Fruit fly (Drosophila melanogaster): ENCODE measurements around the gene spri.

The spri gene

DNA sequence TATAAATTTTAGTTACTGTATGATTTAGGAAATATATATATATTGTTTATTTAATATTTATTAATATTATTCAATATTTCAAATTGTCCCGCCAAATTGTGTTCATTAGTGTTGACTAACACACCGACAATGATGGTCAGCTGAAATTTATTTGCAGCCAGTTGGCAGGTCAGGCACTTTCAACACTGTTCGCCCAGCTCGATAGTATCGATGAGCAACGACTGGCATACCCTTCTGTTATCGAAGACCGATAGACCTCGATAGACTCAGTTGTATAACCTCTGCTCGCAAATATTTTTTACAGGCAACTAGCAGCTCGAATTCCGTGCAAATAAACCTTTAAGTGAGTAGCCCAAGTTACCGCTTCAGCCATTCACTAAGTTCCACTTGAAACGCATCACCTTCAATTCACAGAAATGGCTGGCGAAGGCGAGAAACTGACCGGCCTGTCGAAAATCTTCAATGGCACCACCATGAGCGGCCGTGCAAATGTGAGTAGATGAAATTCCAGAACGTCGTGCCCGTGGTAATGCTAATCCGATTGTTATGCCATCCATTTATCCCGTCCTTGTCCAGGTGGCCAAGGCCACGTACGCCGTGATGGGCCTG, 124.6 kb downstream of the spri start, which contains the start of gene Neb-cGP (continued):
- TF ChIP-seq CG14860 (GFP tag; IDR thresholded peaks at IDR 0.05; ENCODE audit: partially characterized antibody): peak; percentile 88
- TF ChIP-seq Camta (GFP tag; optimal IDR thresholded peaks at IDR 0.05): peak; percentile 16
- peak; percentile 58 for TF ChIP-seq CG4617 (GFP tag; optimal IDR thresholded peaks at IDR 0.05; ENCODE audit: borderline replicate concordance)
- peak; percentile 36 for TF ChIP-seq CG18262 (tag; optimal IDR thresholded peaks at IDR 0.05)
- TF ChIP-seq CG12942 (GFP tag; optimal IDR thresholded peaks at IDR 0.05): peak; percentile 52
- peak; percentile 44 for TF ChIP-seq dm (GFP tag; optimal IDR thresholded peaks at IDR 0.05)
- peak; percentile 52 for TF ChIP-seq CG15269 (tag; optimal IDR thresholded peaks at IDR 0.05)
- peak; percentile 69 for TF ChIP-seq gro (GFP tag; optimal IDR thresholded peaks at IDR 0.05)
- no peak for TF ChIP-seq bowl (GFP tag; IDR thresholded peaks at IDR 0.05)
- peak; percentile 2 for TF ChIP-seq CG3407 (GFP tag; optimal IDR thresholded peaks at IDR 0.05)
- peak; percentile 20 for TF ChIP-seq CG17802 (tag; optimal IDR thresholded peaks at IDR 0.05)
- peak; percentile 45 for TF ChIP-seq CG8924 (tag; optimal IDR thresholded peaks at IDR 0.05)
- peak; percentile 69 to 79 for TF ChIP-seq dpn (GFP tag; optimal IDR thresholded peaks at IDR 0.05)
- peak; percentile 34; the same call in 1 of the 3 replicates for TF ChIP-seq CG11560 (tag; IDR thresholded peaks at IDR 0.05)
- peak; percentile 8 for TF ChIP-seq odd (GFP tag; optimal IDR thresholded peaks at IDR 0.05)
- TF ChIP-seq jing (GFP tag; optimal IDR thresholded peaks at IDR 0.05): no peak
- peak; percentile 24 for TF ChIP-seq salm (tag; optimal IDR thresholded peaks at IDR 0.05)
- TF ChIP-seq ase (GFP tag; IDR thresholded peaks at IDR 0.05): no peak
- no peak for TF ChIP-seq Optix (GFP tag; IDR thresholded peaks at IDR 0.05)
- TF ChIP-seq org-1 (GFP tag; optimal IDR thresholded peaks at IDR 0.05): no peak
- peak; percentile 18 for TF ChIP-seq fu2 (GFP tag; optimal IDR thresholded peaks at IDR 0.05)
- TF ChIP-seq CkIIα-i1 (GFP tag; IDR thresholded peaks at IDR 0.05): no peak
- TF ChIP-seq CG1792 (GFP tag; optimal IDR thresholded peaks at IDR 0.05): no peak
- TF ChIP-seq CG9817 (tag; optimal IDR thresholded peaks at IDR 0.05): peak; percentile 68
- TF ChIP-seq Opbp (GFP tag; IDR thresholded peaks at IDR 0.05; ENCODE audit: partially characterized antibody): peak; percentile 95
- peak; percentile 41 for TF ChIP-seq CG3065 (GFP tag; optimal IDR thresholded peaks at IDR 0.05)
- TF ChIP-seq Nf-YC (tag; optimal IDR thresholded peaks at IDR 0.05): peak; percentile 57
- no peak for TF ChIP-seq esg (GFP tag; conservative IDR thresholded peaks at IDR 0.05)
- no peak for TF ChIP-seq sima (GFP tag; optimal IDR thresholded peaks at IDR 0.05)
- TF ChIP-seq CG12071 (GFP tag; optimal IDR thresholded peaks at IDR 0.05): peak; percentile 34
- no peak for TF ChIP-seq CG12219 (GFP tag; optimal IDR thresholded peaks at IDR 0.05)
- no peak for TF ChIP-seq CG9437 (GFP tag; optimal IDR thresholded peaks at IDR 0.05)
- no peak for TF ChIP-seq sd (tag; optimal IDR thresholded peaks at IDR 0.05)
- TF ChIP-seq CG8290 (GFP tag; optimal IDR thresholded peaks at IDR 0.05): peak; percentile 65
- peak in 1 of 2 experiments; percentile 94 for TF ChIP-seq CG8290 (tag; optimal IDR thresholded peaks at IDR 0.05)
- peak; percentile 31 for TF ChIP-seq CG3163 (GFP tag; optimal IDR thresholded peaks at IDR 0.05)
- peak; percentile 16 for TF ChIP-seq CG6683 (GFP tag; optimal IDR thresholded peaks at IDR 0.05)
- peak; percentile 60 for TF ChIP-seq CG10654 (GFP tag; optimal IDR thresholded peaks at IDR 0.05)
- TF ChIP-seq Max (GFP tag; optimal IDR thresholded peaks at IDR 0.05): no peak
- TF ChIP-seq CG12299 (tag; optimal IDR thresholded peaks at IDR 0.05): peak; percentile 7
- TF ChIP-seq CG17385 (GFP tag; optimal IDR thresholded peaks at IDR 0.05): peak; percentile 48
- no peak for TF ChIP-seq CG4730 (GFP tag; IDR thresholded peaks at IDR 0.05)

Data from whole organism, embryonic.